Fruit fly (Drosophila melanogaster) whole organism, larva: ENCODE results near the gene kri.

Experiments
- noc ChIP-seq: fragments of 200-800 bp; sonication (Bioruptor generic); optimal IDR thresholded peaks from 3 replicates; lab custom pipeline; 2019; ENCODE audit warnings: missing biosample characterization, mild to moderate bottlenecking, missing genetic modification characterization, moderate library complexity

Gene kri

dm6 chr3L:5788823-5789222 is 21.9 kb upstream of the kri start:
- TF ChIP-seq noc (tag; lab: Kevin White, UChicago) = no peak

- TF ChIP-seq noc (tag; lab: Kevin White, UChicago) = no peak
Measured at dm6 chr3L:5789663-5790062, 21.1 kb upstream of the kri start.

- no peak for TF ChIP-seq noc (tag; lab: Kevin White, UChicago)
Measured at dm6 chr3L:5793967-5794366, 16.8 kb upstream of the kri start, which contains the start of gene Bre1. Bre1 (minus strand) TSS chr3L:5794192.

- no peak for TF ChIP-seq noc (tag; lab: Kevin White, UChicago)
Measured at dm6 chr3L:5796493-5796998, 14.2 kb upstream of the kri start, which contains the start of gene Tektin-C. Tektin-C (minus strand) TSS chr3L:5796543.

dm6 chr3L:5797274-5797673 is 13.5 kb upstream of the kri start:
- TF ChIP-seq noc (tag; lab: Kevin White, UChicago) = no peak

- no peak for TF ChIP-seq noc (tag; lab: Kevin White, UChicago)
Measured at dm6 chr3L:5802063-5802531, 8.7 kb upstream of the kri start.

dm6 chr3L:5802733-5803132 is 8.0 kb upstream of the kri start, which contains the start of gene CG42272:
CG42272 (plus strand) TSS chr3L:5803033.
- no peak for TF ChIP-seq noc (tag; lab: Kevin White, UChicago)

- no peak for TF ChIP-seq noc (tag; lab: Kevin White, UChicago)
Measured at dm6 chr3L:5807370-5808100, 3.2 kb upstream of the kri start.

dm6 chr3L:5808101-5808433 is 2.7 kb upstream of the kri start:
- TF ChIP-seq noc (tag; lab: Kevin White, UChicago) = peak; percentile 52

- peak; percentile 57 for TF ChIP-seq noc (tag; lab: Kevin White, UChicago)
Measured at dm6 chr3L:5808540-5809200, 2.1 kb upstream of the kri start.

dm6 chr3L:5809201-5809584 is 1.6 kb upstream of the kri start:
- TF ChIP-seq noc (tag; lab: Kevin White, UChicago) = no peak

dm6 chr3L:5809642-5810279 is 1.0 kb upstream of the kri start:
- TF ChIP-seq noc (tag; lab: Kevin White, UChicago) = peak; percentile 35

dm6 chr3L:5813016-5813415 is 2.2 kb downstream of the kri start, which contains the start of gene mad2:
mad2 (minus strand) TSS chr3L:5813093.
- TF ChIP-seq noc (tag; lab: Kevin White, UChicago) = no peak

- TF ChIP-seq noc (tag; lab: Kevin White, UChicago) = no peak
Measured at dm6 chr3L:5817177-5817576, 6.4 kb downstream of the kri start.

dm6 chr3L:5819310-5819709 is 8.5 kb downstream of the kri start:
- peak; percentile 40 for TF ChIP-seq noc (tag; lab: Kevin White, UChicago)

- no peak for TF ChIP-seq noc (tag; lab: Kevin White, UChicago)
Measured at dm6 chr3L:5820039-5820438, 9.3 kb downstream of the kri start.
